Fruit fly (Drosophila melanogaster) whole organism, embryonic: ENCODE results near the gene CG11367.
A peak's percentile ranks its signal among the peaks of the same experiment; 100 is the strongest.

Source experiments
- Abd-B ChIP-seq: fragments of 200-800 bp; sonication (Bioruptor generic); optimal IDR thresholded peaks from 2 replicates; lab custom pipeline; 2018; ENCODE audit warnings: missing biosample characterization, mild to moderate bottlenecking, missing genetic modification characterization, moderate library complexity
- CG10147 ChIP-seq: fragments of 200-800 bp; sonication (Bioruptor generic); optimal IDR thresholded peaks from 2 replicates; lab custom pipeline; 2019; ENCODE audit warnings: missing biosample characterization, mild to moderate bottlenecking, missing genetic modification characterization, moderate library complexity
- CG11456 ChIP-seq: fragments of 200-800 bp; sonication (Bioruptor generic); IDR thresholded peaks from 3 replicates; pipeline ENCODE4 v1.3.6; 2022; ENCODE audit warnings: missing biosample characterization, missing genetic modification characterization
- CG11560 ChIP-seq: fragments of 200-800 bp; sonication (Bioruptor generic); IDR thresholded peaks from 3 replicates; pipeline ENCODE4 v1.3.6; 2022; ENCODE audit warnings: missing biosample characterization, missing genetic modification characterization
- CG15514 ChIP-seq: fragments of 200-800 bp; sonication (Bioruptor generic); optimal IDR thresholded peaks from 3 replicates; lab custom pipeline; 2017; ENCODE audit warnings: missing biosample characterization, missing genetic modification characterization, mild to moderate bottlenecking, moderate library complexity, missing genetic modification reagents
- CG15696 ChIP-seq: fragments of 200-800 bp; sonication (Bioruptor generic); optimal IDR thresholded peaks from 2 replicates; lab custom pipeline; 2019; ENCODE audit warnings: missing biosample characterization, mild to moderate bottlenecking, missing genetic modification characterization, moderate library complexity
- CG2889 ChIP-seq: fragments of 200-800 bp; sonication (Bioruptor generic); IDR thresholded peaks from 3 replicates; pipeline ENCODE4 v1.3.6; 2022; ENCODE audit warnings: missing biosample characterization, missing genetic modification characterization
- CG3065 ChIP-seq: fragments of 200-800 bp; sonication (Bioruptor generic); optimal IDR thresholded peaks from 2 replicates; lab custom pipeline; 2016; ENCODE audit warnings: missing biosample characterization, missing genetic modification characterization
- CG32532 ChIP-seq: fragments of 200-800 bp; sonication (Bioruptor generic); IDR thresholded peaks from 2 replicates; pipeline ENCODE4 v1.3.6; 2022; ENCODE audit warnings: missing biosample characterization, missing genetic modification characterization
- CG4360 ChIP-seq: fragments of 200-800 bp; sonication (Bioruptor generic); IDR thresholded peaks from 2 replicates; pipeline ENCODE4 v1.3.6; 2022; ENCODE audit warnings: missing biosample characterization, missing genetic modification characterization
- CG5245 ChIP-seq: fragments of 200-800 bp; sonication (Bioruptor generic); optimal IDR thresholded peaks from 3 replicates; lab custom pipeline; 2016; ENCODE audit warnings: missing biosample characterization, missing genetic modification characterization
- CG6175 ChIP-seq: fragments of 200-800 bp; sonication (Bioruptor generic); IDR thresholded peaks from 3 replicates; pipeline ENCODE4 v1.3.6; 2022; ENCODE audit warnings: missing biosample characterization, missing genetic modification characterization
- CG6683 ChIP-seq: fragments of 200-800 bp; sonication (Bioruptor generic); optimal IDR thresholded peaks from 2 replicates; lab custom pipeline; 2017; ENCODE audit warnings: missing biosample characterization, mild to moderate bottlenecking, missing genetic modification characterization, missing genetic modification reagents
- CG7357 ChIP-seq: fragments of 200-800 bp; sonication (Bioruptor generic); IDR thresholded peaks from 3 replicates; pipeline ENCODE4 v1.3.6; 2022; ENCODE audit warnings: missing biosample characterization, missing genetic modification characterization
- CG8388 ChIP-seq: fragments of 200-800 bp; sonication (Bioruptor generic); optimal IDR thresholded peaks from 2 replicates; lab custom pipeline; 2019; ENCODE audit warnings: missing biosample characterization, mild to moderate bottlenecking, missing genetic modification characterization, moderate library complexity
- CG8924 ChIP-seq: fragments of 200-800 bp; optimal IDR thresholded peaks from 3 replicates; lab custom pipeline; 2019; ENCODE audit warnings: missing biosample characterization, mild to moderate bottlenecking, missing genetic modification characterization, moderate library complexity
- CG9437 ChIP-seq: fragments of 200-800 bp; sonication (Bioruptor generic); optimal IDR thresholded peaks from 2 replicates; lab custom pipeline; 2018; ENCODE audit warnings: missing biosample characterization, mild to moderate bottlenecking, missing genetic modification characterization
- Dfd ChIP-seq, 2 experiments: fragments of >200 bp; optimal IDR thresholded peaks; 2 replicates each; lab custom pipeline; 2017; ENCODE audit warnings: missing biosample characterization in 2 of 2, missing genetic modification characterization in 2 of 2
- Dll ChIP-seq: fragments of 200-800 bp; sonication (Bioruptor generic); IDR thresholded peaks from 4 replicates; pipeline ENCODE4 v1.3.6; 2022; ENCODE audit warnings: missing biosample characterization, missing genetic modification characterization; ENCODE audit not compliant: partially characterized antibody
- Ets97D ChIP-seq: fragments of 200-800 bp; sonication (Bioruptor generic); optimal IDR thresholded peaks from 3 replicates; lab custom pipeline; 2016; ENCODE audit warnings: missing biosample characterization, missing genetic modification characterization
- Gsc ChIP-seq: fragments of 200-800 bp; sonication (Bioruptor generic); IDR thresholded peaks from 2 replicates; pipeline ENCODE4 v1.3.6; 2022; ENCODE audit warnings: missing biosample characterization, missing genetic modification characterization
- Hmx ChIP-seq: fragments of 200-800 bp; sonication (Bioruptor generic); optimal IDR thresholded peaks from 2 replicates; lab custom pipeline; 2016; ENCODE audit warnings: missing biosample characterization, missing genetic modification characterization
- Hr39 ChIP-seq: fragments of >200 bp; optimal IDR thresholded peaks from 2 replicates; lab custom pipeline; 2017
- Hr51 ChIP-seq, 2 experiments: fragments of 200-800 bp; sonication (Bioruptor generic); optimal IDR thresholded peaks; 2 replicates in 1 of 2; 3 replicates in 1 of 2; lab custom pipeline; 2016 to 2018; ENCODE audit warnings: missing biosample characterization in 2 of 2, missing genetic modification characterization in 2 of 2, mild to moderate bottlenecking in 1 of 2, moderate library complexity in 1 of 2
- Med ChIP-seq: fragments of 200-800 bp; sonication (Bioruptor generic); peaks from one replicate; lab custom pipeline; 2016; ENCODE audit warnings: missing biosample characterization, missing genetic modification characterization, mild to moderate bottlenecking, inconsistent platforms, moderate library complexity
- Mrtf ChIP-seq: fragments of 200-800 bp; sonication (Bioruptor generic); IDR thresholded peaks from 3 replicates; pipeline ENCODE4 v1.3.6; 2022; ENCODE audit warnings: missing biosample characterization, missing genetic modification characterization
- NC2α ChIP-seq: fragments of 200-800 bp; sonication (Bioruptor generic); optimal IDR thresholded peaks from 2 replicates; lab custom pipeline; 2016; ENCODE audit warnings: missing biosample characterization, missing genetic modification characterization
- PHDP ChIP-seq: fragments of 200-800 bp; sonication (Bioruptor generic); optimal IDR thresholded peaks from 3 replicates; lab custom pipeline; 2018; ENCODE audit warnings: missing biosample characterization, mild to moderate bottlenecking, missing genetic modification characterization, moderate library complexity
- Sry-β ChIP-seq: fragments of 200-800 bp; sonication (Bioruptor generic); optimal IDR thresholded peaks from 2 replicates; lab custom pipeline; 2018; ENCODE audit warnings: missing biosample characterization, mild to moderate bottlenecking, missing genetic modification characterization, moderate library complexity
- Trl ChIP-seq, 3 experiments: fragments of >200 bp in 2 of 3; fragments of 200-800 bp in 1 of 3; sonication (Bioruptor generic) in 1 of 3; optimal IDR thresholded peaks; 2 replicates in 1 of 3; 3 replicates in 2 of 3; lab custom pipeline; 2016 to 2017; ENCODE audit warnings: missing biosample characterization in 1 of 3, missing genetic modification characterization in 1 of 3
- Vsx1 ChIP-seq: fragments of 200-800 bp; sonication (Bioruptor generic); optimal IDR thresholded peaks from 2 replicates; lab custom pipeline; 2017; ENCODE audit warnings: missing biosample characterization, mild to moderate bottlenecking, missing genetic modification characterization, missing genetic modification reagents
- Xbp1 ChIP-seq: fragments of 200-800 bp; sonication (Bioruptor generic); optimal IDR thresholded peaks from 3 replicates; lab custom pipeline; 2016; ENCODE audit warnings: missing biosample characterization, mild to moderate bottlenecking, missing genetic modification characterization
- amos ChIP-seq: fragments of 200-800 bp; sonication (Bioruptor generic); IDR thresholded peaks from 2 replicates; pipeline ENCODE4 v1.3.6; 2022; ENCODE audit warnings: missing biosample characterization, missing genetic modification characterization; ENCODE audit not compliant: partially characterized antibody
- cad ChIP-seq: fragments of >200 bp; optimal IDR thresholded peaks from 2 replicates; lab custom pipeline; 2017; ENCODE audit warnings: missing biosample characterization, missing genetic modification characterization
- chinmo ChIP-seq: fragments of 200-800 bp; sonication (Bioruptor generic); IDR thresholded peaks from 4 replicates; pipeline ENCODE4 v1.3.6; 2022; ENCODE audit warnings: missing biosample characterization, missing genetic modification characterization; ENCODE audit not compliant: partially characterized antibody
- crp ChIP-seq, 2 experiments: fragments of 200-800 bp; sonication (Bioruptor generic); optimal IDR thresholded peaks; 2 replicates in 1 of 2; 3 replicates in 1 of 2; lab custom pipeline; 2017; ENCODE audit warnings: missing biosample characterization in 2 of 2, missing genetic modification characterization in 2 of 2, mild to moderate bottlenecking in 1 of 2, moderate library complexity in 1 of 2
- dimm ChIP-seq: fragments of 200-800 bp; sonication (Bioruptor generic); IDR thresholded peaks from 2 replicates; pipeline ENCODE4 v1.3.6; 2022; ENCODE audit warnings: missing biosample characterization, missing genetic modification characterization
- fd3F ChIP-seq: fragments of 200-800 bp; sonication (Bioruptor generic); optimal IDR thresholded peaks from 2 replicates; lab custom pipeline; 2018; ENCODE audit warnings: missing biosample characterization, mild to moderate bottlenecking, missing genetic modification characterization, moderate library complexity
- fu2 ChIP-seq: fragments of 200-800 bp; sonication (Bioruptor generic); optimal IDR thresholded peaks from 2 replicates; lab custom pipeline; 2016; ENCODE audit warnings: missing biosample characterization, missing genetic modification characterization
- insv ChIP-seq, 2 experiments: fragments of 200-800 bp; sonication (Bioruptor generic); optimal IDR thresholded peaks; 3 replicates each; lab custom pipeline; 2016 to 2018; ENCODE audit warnings: missing biosample characterization in 2 of 2, missing genetic modification characterization in 2 of 2
- jigr1 ChIP-seq: fragments of 200-800 bp; sonication (Bioruptor generic); IDR thresholded peaks from 3 replicates; pipeline ENCODE4 v1.3.6; 2022; ENCODE audit warnings: missing biosample characterization, missing genetic modification characterization
- klu ChIP-seq: fragments of 200-800 bp; sonication (Bioruptor generic); IDR thresholded peaks from 2 replicates; pipeline ENCODE4 v1.3.6; 2022; ENCODE audit warnings: missing biosample characterization, missing genetic modification characterization
- lilli ChIP-seq: fragments of 200-800 bp; sonication (Bioruptor generic); optimal IDR thresholded peaks from 3 replicates; lab custom pipeline; 2016; ENCODE audit warnings: missing biosample characterization, missing genetic modification characterization
- nmo ChIP-seq: fragments of 200-800 bp; sonication (Bioruptor generic); optimal IDR thresholded peaks from 2 replicates; lab custom pipeline; 2018; ENCODE audit warnings: missing biosample characterization, mild to moderate bottlenecking, missing genetic modification characterization, moderate library complexity
- psq ChIP-seq: fragments of 200-800 bp; sonication (Bioruptor generic); optimal IDR thresholded peaks from 2 replicates; lab custom pipeline; 2017; ENCODE audit warnings: missing biosample characterization, missing genetic modification characterization
- pzg ChIP-seq: fragments of 200-800 bp; sonication (Bioruptor generic); optimal IDR thresholded peaks from 3 replicates; lab custom pipeline; 2018; ENCODE audit warnings: missing biosample characterization, mild to moderate bottlenecking, missing genetic modification characterization, moderate library complexity
- tna ChIP-seq: fragments of 200-800 bp; sonication (Bioruptor generic); IDR thresholded peaks from 2 replicates; pipeline ENCODE4 v1.3.6; 2022; ENCODE audit warnings: missing biosample characterization, missing genetic modification characterization; ENCODE audit not compliant: partially characterized antibody
- vvl ChIP-seq: fragments of 200-800 bp; sonication (Bioruptor generic); IDR thresholded peaks from 2 replicates; pipeline ENCODE4 v1.3.6; 2022; ENCODE audit warnings: missing biosample characterization, missing genetic modification characterization
- yki ChIP-seq: fragments of >200 bp; optimal IDR thresholded peaks from 3 replicates; lab custom pipeline; 2018

Gene CG11367

DNA sequence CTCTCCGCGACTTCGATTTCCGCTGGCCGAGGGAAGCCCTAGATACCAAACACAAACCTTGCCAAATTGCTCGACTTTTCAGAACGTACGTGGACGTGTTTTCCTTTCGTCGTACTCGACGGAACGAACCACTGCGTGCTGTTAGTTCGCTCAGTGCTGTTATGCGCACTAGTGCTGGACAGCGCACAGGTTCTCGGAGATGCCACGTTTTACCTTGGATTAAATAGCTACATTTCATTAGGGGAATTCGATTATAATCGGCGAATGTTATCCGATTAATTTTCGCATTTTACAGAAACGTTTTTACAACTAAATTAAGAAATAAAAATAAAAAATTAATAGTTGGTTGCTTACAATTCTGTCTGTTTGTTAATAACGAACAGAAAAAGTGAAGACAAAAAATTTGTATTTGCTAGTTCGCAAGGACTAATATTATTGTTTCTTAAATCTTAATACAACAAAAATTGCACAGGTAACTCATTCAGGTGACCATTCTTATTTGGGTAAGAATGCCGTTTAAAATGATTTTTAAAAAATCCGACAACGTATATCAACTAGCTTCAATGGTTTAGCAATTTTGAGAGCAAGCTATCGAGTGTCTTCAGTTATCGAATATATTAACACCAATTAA, 10.7 kb upstream of the CG11367 start, which contains the start of the genes ArfGAP3 and CG32452 (continued):
- TF ChIP-seq CG10147: peak; percentile 74
- no peak for TF ChIP-seq psq (GFP tag; lab: Kevin White, UChicago)
- peak; percentile 80 for TF ChIP-seq nmo (GFP tag; lab: Kevin White, UChicago)
- TF ChIP-seq Mrtf: no peak; the same call in 2 of the 3 replicates
- TF ChIP-seq Xbp1 (GFP tag; lab: Kevin White, UChicago): peak; percentile 85
- no peak for TF ChIP-seq Hr39 (lab: Kevin White, UChicago)
- no peak for TF ChIP-seq cad (GFP tag; lab: Kevin White, UChicago)
- peak; percentile 48 for TF ChIP-seq fu2
- TF ChIP-seq lilli (GFP tag; lab: Kevin White, UChicago): peak; percentile 86
- peak; percentile 34; the same call in 1 of the 3 replicates for TF ChIP-seq CG6175
- peak; percentile 60 for TF ChIP-seq Abd-B (GFP tag; lab: Kevin White, UChicago)
- peak; percentile 73 for TF ChIP-seq CG15696 (tag; lab: Kevin White, UChicago)
- peak; percentile 98 for TF ChIP-seq CG11560 (tag; lab: Robert Waterston, UW)
- TF ChIP-seq dimm (GFP tag; lab: Robert Waterston, UW): peak; percentile 22; the same call in 1 of the 2 replicates
- TF ChIP-seq fd3F (GFP tag; lab: Kevin White, UChicago): peak; percentile 64
- peak; percentile 57 for TF ChIP-seq CG8388 (GFP tag; lab: Kevin White, UChicago)
- TF ChIP-seq jigr1 (GFP tag; lab: Robert Waterston, UW): no peak
- no peak for TF ChIP-seq tna
- TF ChIP-seq insv (GFP tag; optimal IDR thresholded peaks at IDR 0.05; lab: Kevin White, UChicago): peak in 1 of 2 experiments; percentile 23
- TF ChIP-seq amos: peak; percentile 72
- peak; percentile 66 for TF ChIP-seq Ets97D (GFP tag; lab: Kevin White, UChicago)
- TF ChIP-seq Hmx: no peak
- no peak for TF ChIP-seq Trl (optimal IDR thresholded peaks at IDR 0.05; lab: Kevin White, UChicago)
- TF ChIP-seq Trl (GFP tag; optimal IDR thresholded peaks at IDR 0.05; lab: Kevin White, UChicago): peak; percentile 55
- no peak for TF ChIP-seq yki
- TF ChIP-seq Vsx1 (GFP tag; lab: Kevin White, UChicago): no peak
- no peak for TF ChIP-seq Gsc (GFP tag; lab: Robert Waterston, UW)
- no peak for TF ChIP-seq Dfd (GFP tag; optimal IDR thresholded peaks at IDR 0.05; lab: Kevin White, UChicago)
- TF ChIP-seq crp (GFP tag; optimal IDR thresholded peaks at IDR 0.05; lab: Kevin White, UChicago): peak in 1 of 2 experiments; percentile 44
- peak; percentile 97 for TF ChIP-seq CG15514 (GFP tag; lab: Kevin White, UChicago)
- TF ChIP-seq CG5245: peak; percentile 30
- peak; percentile 66 for TF ChIP-seq PHDP (tag; lab: Kevin White, UChicago)
- peak; percentile 63; the same call in 1 of the 2 replicates for TF ChIP-seq klu (GFP tag; lab: Robert Waterston, UW)
- peak; percentile 53; the same call in 1 of the 3 replicates for TF ChIP-seq CG7357
- TF ChIP-seq CG2889 (GFP tag; lab: Robert Waterston, UW): 0 out of 3 replicates have a peak, but pooled peaks have one; percentile 37
- peak; percentile 75 for TF ChIP-seq CG11456 (GFP tag; lab: Robert Waterston, UW)
- TF ChIP-seq CG3065: peak; percentile 40
- TF ChIP-seq chinmo (GFP tag; lab: Robert Waterston, UW): 0 out of 4 replicates have a peak, but pooled peaks have one; percentile 54
- no peak for TF ChIP-seq CG4360 (GFP tag; lab: Robert Waterston, UW)
- TF ChIP-seq CG32532 (GFP tag; lab: Robert Waterston, UW): peak; percentile 82
- TF ChIP-seq Hr51 (GFP tag; optimal IDR thresholded peaks at IDR 0.05; lab: Kevin White, UChicago): peak; percentile 52 to 75
- TF ChIP-seq NC2α: no peak
- TF ChIP-seq CG8924: peak; percentile 82
- peak; percentile 76 for TF ChIP-seq pzg (GFP tag; lab: Kevin White, UChicago)
- TF ChIP-seq vvl: peak; percentile 77
- peak; percentile 81 for TF ChIP-seq CG9437 (GFP tag; lab: Kevin White, UChicago)
- peak; percentile 94 for TF ChIP-seq Sry-β (GFP tag; lab: Kevin White, UChicago)
- peak; percentile 86 for TF ChIP-seq Dll (GFP tag; lab: Robert Waterston, UW)
- TF ChIP-seq Med: peak; percentile 92
- peak; percentile 51 for TF ChIP-seq CG6683 (GFP tag; lab: Kevin White, UChicago)
